Worm (Caenorhabditis elegans) whole organism, L4 larva: ENCODE results near the gene ZK643.5.

ENCODE experiments used
- R02D3.7 ChIP-seq: fragments of 150-350 bp; sonication (generic microtip); optimal IDR thresholded peaks from 3 replicates; lab custom pipeline; 2014; ENCODE audit warnings: missing biosample characterization, missing genetic modification characterization
- lin-1 ChIP-seq: fragments of 200-800 bp; sonication (Bioruptor generic); IDR thresholded peaks from 2 replicates; pipeline ENCODE4 v1.3.6; 2022; ENCODE audit warnings: missing genetic modification reagents, missing genetic modification characterization, missing compliant biosample characterization
- pha-4 ChIP-seq, 2 experiments: fragments of 150-350 bp in 1 of 2; fragments of 200-800 bp in 1 of 2; sonication (Bioruptor generic) in 1 of 2; IDR thresholded peaks in 1 of 2; optimal IDR thresholded peaks in 1 of 2; 2 replicates each; pipeline versions ENCODE4 v1.3.6 to Lab custom; 2014 to 2022; ENCODE audit warnings: missing genetic modification characterization in 2 of 2, missing genetic modification reagents in 2 of 2, missing biosample characterization in 1 of 2, missing compliant biosample characterization in 1 of 2

DNA sequence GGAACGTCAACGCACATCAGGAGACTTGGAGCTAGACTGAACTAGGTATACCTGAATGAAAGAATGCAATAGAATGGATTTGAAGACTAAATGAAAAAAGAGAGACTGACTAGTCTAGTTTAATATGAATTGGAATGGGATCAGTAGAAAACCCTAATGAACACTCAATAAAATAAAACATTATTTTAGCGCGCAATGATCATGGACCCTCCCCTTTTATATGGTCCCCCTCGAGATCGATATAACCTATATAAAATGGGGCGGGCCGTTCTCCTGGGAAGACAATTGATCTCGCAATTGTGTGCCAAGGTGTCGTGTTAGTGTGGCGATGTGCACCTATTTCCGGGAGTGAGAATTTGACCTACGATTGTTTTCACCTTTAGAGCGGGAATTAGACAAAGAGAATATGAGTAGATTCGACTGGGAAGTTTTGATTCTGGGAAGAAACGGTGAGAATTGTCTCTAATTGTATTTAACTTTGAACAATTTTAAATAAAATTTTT, 38.1 kb downstream of the ZK643.5 start, which contains the start of gene cdc-25.3:
- TF ChIP-seq R02D3.7 (no peak), lin-1 (GFP tag; lab: Robert Waterston, UW) (no peak), pha-4 (GFP tag; IDR thresholded peaks at IDR 0.05; lab: Robert Waterston, UW) (no peak), pha-4 (tag; optimal IDR thresholded peaks at IDR 0.05; lab: Kevin White, UChicago) (no peak)
